Fruit fly (Drosophila melanogaster): ENCODE measurements around the gene CG14937.

Gene CG14937

dm6 chr2L:11804228-11805044, 10.6 kb upstream of the CG14937 start:
- TF ChIP-seq OdsH (GFP tag; optimal IDR thresholded peaks at IDR 0.05) (no peak), achi (GFP tag; optimal IDR thresholded peaks at IDR 0.05) (no peak), CG3919 (GFP tag; optimal IDR thresholded peaks at IDR 0.05) (peak; percentile 24), Ets21C (GFP tag; optimal IDR thresholded peaks at IDR 0.05) (no peak), CG32006 (GFP tag; optimal IDR thresholded peaks at IDR 0.05) (peak; percentile 12), net (GFP tag; optimal IDR thresholded peaks at IDR 0.05) (no peak), CG11902 (GFP tag; optimal IDR thresholded peaks at IDR 0.05) (no peak), fkh (GFP tag; optimal IDR thresholded peaks at IDR 0.05) (no peak), lz (GFP tag; optimal IDR thresholded peaks at IDR 0.05) (no peak), CG10631 (GFP tag; optimal IDR thresholded peaks at IDR 0.05) (no peak), Eip78C (GFP tag) (peak; percentile 73), Met (GFP tag; optimal IDR thresholded peaks at IDR 0.05) (no peak), CG7368 (GFP tag; optimal IDR thresholded peaks at IDR 0.05) (no peak), Lpt (GFP tag; optimal IDR thresholded peaks at IDR 0.05) (peak; percentile 26), ss (GFP tag; optimal IDR thresholded peaks at IDR 0.05) (peak; percentile 30 to 75), fd59A (GFP tag; optimal IDR thresholded peaks at IDR 0.05) (no peak), CG31627 (GFP tag; optimal IDR thresholded peaks at IDR 0.05) (no peak), acj6 (GFP tag; optimal IDR thresholded peaks at IDR 0.05) (no peak), fd85E (GFP tag; optimal IDR thresholded peaks at IDR 0.05) (no peak), dsx (GFP tag; optimal IDR thresholded peaks at IDR 0.05; ENCODE audit: poor library complexity, severe bottlenecking) (peak; percentile 32), CG11762 (GFP tag; optimal IDR thresholded peaks at IDR 0.05; ENCODE audit: insufficient read depth) (no peak), dac (GFP tag; optimal IDR thresholded peaks at IDR 0.05) (no peak), Sox14 (GFP tag; optimal IDR thresholded peaks at IDR 0.05) (peak; percentile 15), CG9139 (GFP tag; optimal IDR thresholded peaks at IDR 0.05) (peak; percentile 6), Sox102F (GFP tag; optimal IDR thresholded peaks at IDR 0.05) (no peak), eg (GFP tag; IDR thresholded peaks at IDR 0.05) (peak; percentile 23; the same call in 1 of the 3 replicates), Hr4 (GFP tag; optimal IDR thresholded peaks at IDR 0.05) (no peak), CG16779 (tag; optimal IDR thresholded peaks at IDR 0.05) (no peak), CG15336 (GFP tag; IDR thresholded peaks at IDR 0.05) (0 out of 2 replicates have a peak, but pooled peaks have one; percentile 15), CG10669 (GFP tag; optimal IDR thresholded peaks at IDR 0.05) (no peak), CG6808 (GFP tag; optimal IDR thresholded peaks at IDR 0.05) (no peak), topi (GFP tag; optimal IDR thresholded peaks at IDR 0.05) (no peak)

DNA sequence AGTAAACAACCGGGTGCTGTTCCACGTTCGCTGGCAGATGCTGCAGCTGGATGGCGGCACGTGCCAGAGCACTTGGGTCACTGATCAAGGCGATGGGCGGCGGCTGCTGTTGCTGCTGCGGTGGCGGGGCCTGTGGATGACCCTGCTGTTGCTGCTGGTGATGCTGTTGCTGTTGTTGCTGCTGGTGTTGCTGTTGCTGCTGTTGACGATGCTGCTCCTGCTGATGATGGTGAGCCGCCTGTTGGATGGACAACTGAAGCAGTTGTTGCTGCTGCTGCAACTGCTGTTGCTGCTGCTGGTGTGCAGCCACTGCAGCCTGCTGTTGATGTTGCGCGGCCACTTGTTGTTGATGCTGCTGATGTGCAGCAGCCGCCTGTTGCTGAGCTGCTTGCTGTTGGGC, 3.2 kb upstream of the CG14937 start:
- no peak for TF ChIP-seq Eip75B (GFP tag; optimal IDR thresholded peaks at IDR 0.05)
- no peak for TF ChIP-seq CG3919 (GFP tag; optimal IDR thresholded peaks at IDR 0.05)
- no peak for TF ChIP-seq spab (GFP tag; optimal IDR thresholded peaks at IDR 0.05)
- no peak for TF ChIP-seq vri (GFP tag; optimal IDR thresholded peaks at IDR 0.05)
- no peak for TF ChIP-seq CG10669 (GFP tag; optimal IDR thresholded peaks at IDR 0.05)
- TF ChIP-seq Sox102F (GFP tag; optimal IDR thresholded peaks at IDR 0.05): no peak
- TF ChIP-seq eg (GFP tag; IDR thresholded peaks at IDR 0.05): no peak
- TF ChIP-seq Eip93F (GFP tag; optimal IDR thresholded peaks at IDR 0.05): no peak
- TF ChIP-seq Smox (GFP tag; optimal IDR thresholded peaks at IDR 0.05): no peak
- no peak for TF ChIP-seq ss (GFP tag; optimal IDR thresholded peaks at IDR 0.05)
- no peak for TF ChIP-seq svp (GFP tag)
- TF ChIP-seq CG7368 (GFP tag; optimal IDR thresholded peaks at IDR 0.05): no peak
- TF ChIP-seq Gug (GFP tag; IDR thresholded peaks at IDR 0.05): no peak
- no peak for TF ChIP-seq esn (GFP tag; optimal IDR thresholded peaks at IDR 0.05)
- no peak for TF ChIP-seq CG11762 (GFP tag; optimal IDR thresholded peaks at IDR 0.05; ENCODE audit: insufficient read depth)
- TF ChIP-seq lz (GFP tag; optimal IDR thresholded peaks at IDR 0.05): no peak
- TF ChIP-seq Eip78C (GFP tag): no peak
- no peak for TF ChIP-seq Sox15 (GFP tag; optimal IDR thresholded peaks at IDR 0.05)
- no peak for TF ChIP-seq Ets21C (GFP tag; optimal IDR thresholded peaks at IDR 0.05)

All from whole organism, prepupa.